Worm (Caenorhabditis elegans) whole organism, midembryonic: ENCODE measurements around the gene H28G03.3.

Source experiments
- T22C8.4 ChIP-seq: fragments of 200-800 bp; sonication (Bioruptor generic); IDR thresholded peaks from 2 replicates; pipeline ENCODE4 v1.3.6; 2022; ENCODE audit warnings: missing genetic modification characterization, missing compliant biosample characterization
- cog-1 ChIP-seq: sonication (generic microtip); optimal IDR thresholded peaks from 2 replicates; lab custom pipeline; 2016; ENCODE audit warnings: missing genetic modification characterization, missing compliant biosample characterization
- flt-1 ChIP-seq: fragments of 200-800 bp; sonication (Bioruptor generic); IDR thresholded peaks from 2 replicates; pipeline ENCODE4 v1.3.6; 2022; ENCODE audit warnings: missing genetic modification characterization, missing compliant biosample characterization
- klf-2 ChIP-seq: fragments of 200-800 bp; sonication (Bioruptor generic); conservative IDR thresholded peaks from 2 replicates; pipeline ENCODE4 v1.3.6; 2022; ENCODE audit warnings: missing genetic modification reagents, missing genetic modification characterization, missing compliant biosample characterization
- med-1 ChIP-seq: sonication (generic microtip); optimal IDR thresholded peaks from 2 replicates; lab custom pipeline; 2017; ENCODE audit warnings: missing genetic modification characterization, mild to moderate bottlenecking, missing compliant biosample characterization, antibody characterized with exemption, missing genetic modification reagents; ENCODE audit not compliant: insufficient read depth
- ref-1 ChIP-seq: fragments of 200-800 bp; sonication (Bioruptor generic); conservative IDR thresholded peaks from 2 replicates; pipeline ENCODE4 v1.3.6; 2022; ENCODE audit warnings: missing genetic modification reagents, missing genetic modification characterization, missing compliant biosample characterization
- tab-1 ChIP-seq: fragments of 200-800 bp; sonication (Bioruptor generic); IDR thresholded peaks from 2 replicates; pipeline ENCODE4 v1.3.6; 2022; ENCODE audit warnings: missing genetic modification characterization, missing compliant biosample characterization
- ztf-23 ChIP-seq: fragments of 200-800 bp; sonication (Bioruptor generic); IDR thresholded peaks from 2 replicates; pipeline ENCODE4 v1.3.6; 2022; ENCODE audit warnings: missing genetic modification reagents, missing genetic modification characterization, missing compliant biosample characterization
- ztf-29 ChIP-seq: fragments of 200-800 bp; sonication (Bioruptor generic); IDR thresholded peaks from 2 replicates; pipeline ENCODE4 v1.3.6; 2022; ENCODE audit warnings: missing genetic modification reagents, missing genetic modification characterization, missing compliant biosample characterization

- TF ChIP-seq tab-1 (GFP tag; lab: Robert Waterston, UW) (no peak), flt-1 (GFP tag; lab: Robert Waterston, UW) (no peak), cog-1 (tag; lab: Kevin White, UChicago) (no peak), ztf-23 (GFP tag; lab: Robert Waterston, UW) (no peak), T22C8.4 (GFP tag; lab: Robert Waterston, UW) (no peak), klf-2 (GFP tag; lab: Robert Waterston, UW) (no peak), ref-1 (GFP tag; lab: Robert Waterston, UW) (no peak), ztf-29 (GFP tag; lab: Robert Waterston, UW) (no peak), med-1 (GFP tag; lab: Kevin White, UChicago) (no peak)
These were observed 39.2 kb upstream of the H28G03.3 start for ce11 chrX:5265356-5265755.
